Worm (Caenorhabditis elegans): Measurements from ENCODE around the gene F54D5.3.

The F54D5.3 gene

ce11 chrII:11595368-11595996, 23.9 kb downstream of the F54D5.3 start, which contains the start of gene gfat-1:
TSS of gene gfat-1 (minus strand) at chrII:11595418.
- no peak for TF ChIP-seq ceh-58 (GFP tag; IDR thresholded peaks at IDR 0.05)
- TF ChIP-seq T07F8.4 (tag; optimal IDR thresholded peaks at IDR 0.05): no peak
- TF ChIP-seq zfh-2 (GFP tag; conservative IDR thresholded peaks at IDR 0.05): peak; percentile 41; the same call in 1 of the 2 replicates
- peak; percentile 45; the same call in 1 of the 2 replicates for TF ChIP-seq hmg-1.2 (GFP tag; IDR thresholded peaks at IDR 0.05)
- TF ChIP-seq C17E4.6 (GFP tag; IDR thresholded peaks at IDR 0.05): 0 out of 2 replicates have a peak, but pooled peaks have one; percentile 45
- TF ChIP-seq B0336.3 (GFP tag; IDR thresholded peaks at IDR 0.05): no peak
- no peak for TF ChIP-seq gei-17 (GFP tag; optimal IDR thresholded peaks at IDR 0.05)
- TF ChIP-seq let-607 (tag; optimal IDR thresholded peaks at IDR 0.05): peak; percentile 32 to 52
- TF ChIP-seq mcd-1 (GFP tag; IDR thresholded peaks at IDR 0.05): peak; percentile 39

- TF ChIP-seq F57A8.1 (GFP tag; optimal IDR thresholded peaks at IDR 0.05) (no peak), aptf-2 (GFP tag; conservative IDR thresholded peaks at IDR 0.05) (no peak), lsl-1 (GFP tag; optimal IDR thresholded peaks at IDR 0.05) (peak; percentile 89), snpc-4 (GFP tag; optimal IDR thresholded peaks at IDR 0.05) (no peak), snpc-4 (tag; optimal IDR thresholded peaks at IDR 0.05) (peak in 2 of 4 experiments; percentile 24 to 34), him-1 (tag; optimal IDR thresholded peaks at IDR 0.05) (peak; percentile 26), hlh-26 (GFP tag; conservative IDR thresholded peaks at IDR 0.05) (no peak), hsf-1 (GFP tag; IDR thresholded peaks at IDR 0.05) (peak; percentile 92), B0035.1 (tag; optimal IDR thresholded peaks at IDR 0.05) (no peak), nfyb-1 (GFP tag; IDR thresholded peaks at IDR 0.05) (no peak), lag-1 (GFP tag; IDR thresholded peaks at IDR 0.05) (no peak), madf-6 (GFP tag; IDR thresholded peaks at IDR 0.05) (peak; percentile 96), Y53F4B.3 (GFP tag; IDR thresholded peaks at IDR 0.05) (no peak), egl-18 (GFP tag; IDR thresholded peaks at IDR 0.05) (no peak), tbx-9 (tag; optimal IDR thresholded peaks at IDR 0.05; ENCODE audit: borderline replicate concordance) (no peak), dpl-1 (GFP tag; optimal IDR thresholded peaks at IDR 0.05) (peak; percentile 40), mel-28 (tag; optimal IDR thresholded peaks at IDR 0.05; ENCODE audit: borderline replicate concordance) (no peak), F23B12.7 (tag; optimal IDR thresholded peaks at IDR 0.05; ENCODE audit: insufficient read depth) (no peak), egrh-3 (GFP tag; IDR thresholded peaks at IDR 0.05) (no peak), hmg-20 (GFP tag; IDR thresholded peaks at IDR 0.05) (peak; percentile 54; the same call in 1 of the 2 replicates), nhr-80 (tag; optimal IDR thresholded peaks at IDR 0.05) (peak; percentile 49), ztf-26 (tag; optimal IDR thresholded peaks at IDR 0.05) (no peak), F10E7.11 (tag; optimal IDR thresholded peaks at IDR 0.05) (no peak), attf-5 (GFP tag; optimal IDR thresholded peaks at IDR 0.05) (no peak), C17E4.6 (GFP tag; IDR thresholded peaks at IDR 0.05) (no peak), ama-1 (optimal IDR thresholded peaks at IDR 0.05) (no peak), ama-1 (GFP tag; optimal IDR thresholded peaks at IDR 0.05) (peak in 1 of 2 experiments; percentile 22), rpc-1 (optimal IDR thresholded peaks at IDR 0.05) (no peak), rpc-1 (tag; optimal IDR thresholded peaks at IDR 0.05) (no peak), unc-130 (GFP tag; optimal IDR thresholded peaks at IDR 0.05) (peak; percentile 25), nhr-27 (tag; optimal IDR thresholded peaks at IDR 0.05) (no peak), lin-54 (GFP tag; optimal IDR thresholded peaks at IDR 0.05) (peak; percentile 69), ztf-28 (GFP tag; IDR thresholded peaks at IDR 0.05) (no peak), F57C9.4 (tag; optimal IDR thresholded peaks at IDR 0.05) (no peak), F33H1.4 (GFP tag; IDR thresholded peaks at IDR 0.05) (peak; percentile 83), die-1 (tag; optimal IDR thresholded peaks at IDR 0.05) (peak; percentile 11), D2030.7 (GFP tag; IDR thresholded peaks at IDR 0.05) (peak; percentile 76), B0019.2 (GFP tag; conservative IDR thresholded peaks at IDR 0.05) (no peak)
Measured at ce11 chrII:11596157-11596740, 24.6 kb downstream of the F54D5.3 start.

Measured in whole organism, young adult.